Worm (Caenorhabditis elegans) whole organism, L1 larva: ENCODE data around the gene K09E2.1.

Source experiments
- nhr-237 ChIP-seq: fragments of 150-350 bp; optimal IDR thresholded peaks from 2 replicates; lab custom pipeline; 2014; ENCODE audit warnings: missing biosample characterization, missing genetic modification characterization
- tbx-2 ChIP-seq: sonication (generic microtip); optimal IDR thresholded peaks from 2 replicates; lab custom pipeline; 2016; ENCODE audit warnings: missing genetic modification characterization, missing compliant biosample characterization
- unc-62 ChIP-seq: fragments of 150-350 bp; optimal IDR thresholded peaks from 2 replicates; lab custom pipeline; 2014; ENCODE audit warnings: missing biosample characterization, missing genetic modification reagents, missing genetic modification characterization

ce11 chrX:8676088-8676779 lies 5.5 kb upstream of the K09E2.1 start:
- TF ChIP-seq nhr-237, result no peak
- no peak for TF ChIP-seq tbx-2 (tag; lab: Kevin White, UChicago)
- no peak for TF ChIP-seq unc-62 (GFP tag; lab: Kevin White, UChicago)
